Worm (Caenorhabditis elegans) whole organism, mixed stage, embryonic: Measurements from ENCODE around the gene math-23.

Experiments
- M03D4.4 ChIP-seq: sonication (generic microtip); optimal IDR thresholded peaks from 2 replicates; lab custom pipeline; 2017; ENCODE audit warnings: mild to moderate bottlenecking, missing genetic modification characterization, missing compliant biosample characterization
- blmp-1 ChIP-seq: fragments of 150-350 bp; optimal IDR thresholded peaks from 2 replicates; lab custom pipeline; 2014; ENCODE audit warnings: missing biosample characterization, missing genetic modification characterization
- ceh-39 ChIP-seq: fragments of 150-350 bp; optimal IDR thresholded peaks from 2 replicates; lab custom pipeline; 2014; ENCODE audit warnings: missing biosample characterization, missing genetic modification characterization
- ceh-43 ChIP-seq: fragments of 200-800 bp; sonication (Bioruptor generic); optimal IDR thresholded peaks from 2 replicates; lab custom pipeline; 2018; ENCODE audit warnings: mild to moderate bottlenecking, missing genetic modification characterization, moderate library complexity, missing compliant biosample characterization
- ceh-83 ChIP-seq: fragments of 200-800 bp; sonication (Bioruptor generic); optimal IDR thresholded peaks from 2 replicates; lab custom pipeline; 2018; ENCODE audit warnings: mild to moderate bottlenecking, missing genetic modification characterization, missing compliant biosample characterization
- ces-1 ChIP-seq: fragments of 150-350 bp; optimal IDR thresholded peaks from 2 replicates; lab custom pipeline; 2014; ENCODE audit warnings: missing biosample characterization, missing genetic modification reagents, missing genetic modification characterization
- cnd-1 ChIP-seq: fragments of 200-800 bp; sonication (Bioruptor generic); optimal IDR thresholded peaks from 2 replicates; lab custom pipeline; 2018; ENCODE audit warnings: mild to moderate bottlenecking, missing genetic modification characterization, missing compliant biosample characterization
- drap-1 ChIP-seq: fragments of 200-800 bp; sonication (Bioruptor generic); optimal IDR thresholded peaks from 3 replicates; lab custom pipeline; 2018; ENCODE audit warnings: mild to moderate bottlenecking, missing genetic modification characterization, missing compliant biosample characterization
- elt-1 ChIP-seq: sonication (generic microtip); optimal IDR thresholded peaks from 2 replicates; lab custom pipeline; 2017; ENCODE audit warnings: missing genetic modification characterization, mild to moderate bottlenecking, missing compliant biosample characterization, antibody characterized with exemption, moderate library complexity, borderline replicate concordance; ENCODE audit not compliant: insufficient read depth
- flh-1 ChIP-seq: fragments of 200-800 bp; sonication (Bioruptor generic); optimal IDR thresholded peaks from 2 replicates; lab custom pipeline; 2018; ENCODE audit warnings: mild to moderate bottlenecking, missing genetic modification characterization, moderate library complexity, missing compliant biosample characterization
- ham-2 ChIP-seq: fragments of 200-800 bp; sonication (Bioruptor generic); optimal IDR thresholded peaks from 2 replicates; lab custom pipeline; 2018; ENCODE audit warnings: mild to moderate bottlenecking, missing genetic modification characterization, missing compliant biosample characterization
- hlh-1 ChIP-seq: fragments of 150-350 bp; optimal IDR thresholded peaks from 2 replicates; lab custom pipeline; 2014; ENCODE audit warnings: missing biosample characterization, missing genetic modification reagents, missing genetic modification characterization
- lin-13 ChIP-seq: fragments of 150-350 bp; optimal IDR thresholded peaks from 2 replicates; lab custom pipeline; 2014; ENCODE audit warnings: missing biosample characterization, missing genetic modification characterization
- lin-32 ChIP-seq: fragments of 200-800 bp; sonication (Bioruptor generic); optimal IDR thresholded peaks from 2 replicates; lab custom pipeline; 2018; ENCODE audit warnings: mild to moderate bottlenecking, missing genetic modification characterization, missing compliant biosample characterization
- lsy-2 ChIP-seq: fragments of 150-350 bp; optimal IDR thresholded peaks from 2 replicates; lab custom pipeline; 2014; ENCODE audit warnings: missing biosample characterization, missing genetic modification characterization
- mab-5 ChIP-seq: fragments of 150-350 bp; optimal IDR thresholded peaks from 2 replicates; lab custom pipeline; 2014; ENCODE audit warnings: missing biosample characterization, missing genetic modification characterization
- mep-1 ChIP-seq: fragments of 150-350 bp; optimal IDR thresholded peaks from 2 replicates; lab custom pipeline; 2017; ENCODE audit warnings: missing biosample characterization, missing genetic modification reagents, missing genetic modification characterization, inconsistent platforms
- mls-2 ChIP-seq: sonication (generic microtip); optimal IDR thresholded peaks from 2 replicates; lab custom pipeline; 2016; ENCODE audit warnings: mild to moderate bottlenecking, missing genetic modification characterization, moderate library complexity, missing compliant biosample characterization
- nhr-2 ChIP-seq: fragments of 150-350 bp; optimal IDR thresholded peaks from 2 replicates; lab custom pipeline; 2014; ENCODE audit warnings: missing biosample characterization, missing genetic modification characterization
- nhr-237 ChIP-seq: fragments of 150-350 bp; optimal IDR thresholded peaks from 2 replicates; lab custom pipeline; 2014; ENCODE audit warnings: missing biosample characterization, missing genetic modification characterization
- nhr-28 ChIP-seq: fragments of 150-350 bp; optimal IDR thresholded peaks from 2 replicates; lab custom pipeline; 2014; ENCODE audit warnings: missing biosample characterization, missing genetic modification characterization
- nhr-76 ChIP-seq: sonication (generic microtip); optimal IDR thresholded peaks from 2 replicates; lab custom pipeline; 2017; ENCODE audit warnings: missing biosample characterization, missing genetic modification characterization
- pha-4 ChIP-seq: fragments of 150-350 bp; optimal IDR thresholded peaks from 2 replicates; lab custom pipeline; 2018; ENCODE audit warnings: missing biosample characterization, missing genetic modification reagents, missing genetic modification characterization
- snpc-4 ChIP-seq: fragments of 150-350 bp; optimal IDR thresholded peaks from 2 replicates; lab custom pipeline; 2014; ENCODE audit warnings: missing biosample characterization, missing genetic modification characterization
- sptf-1 ChIP-seq: sonication (generic microtip); optimal IDR thresholded peaks from 2 replicates; lab custom pipeline; 2017; ENCODE audit warnings: mild to moderate bottlenecking, missing genetic modification characterization, moderate library complexity, missing compliant biosample characterization
- unc-39 ChIP-seq: fragments of 150-350 bp; optimal IDR thresholded peaks from 2 replicates; lab custom pipeline; 2014; ENCODE audit warnings: missing biosample characterization, missing genetic modification characterization
- zip-8 ChIP-seq: fragments of 150-350 bp; optimal IDR thresholded peaks from 2 replicates; lab custom pipeline; 2014; ENCODE audit warnings: missing biosample characterization, missing genetic modification characterization
- ztf-11 ChIP-seq: fragments of 150-350 bp; optimal IDR thresholded peaks from 2 replicates; lab custom pipeline; 2014; ENCODE audit warnings: missing biosample characterization, missing genetic modification characterization

Gene math-23

ce11 chrII:1870875-1871592 lies 31.0 kb upstream of the math-23 start, which contains the start of gene math-10:
Gene math-10, plus strand, starts transcription at chrII:1871542.
- TF ChIP-seq nhr-2 (no peak), M03D4.4 (tag; lab: Kevin White, UChicago) (no peak), blmp-1 (tag; lab: Kevin White, UChicago) (no peak), ztf-11 (no peak)

- no peak for TF ChIP-seq lsy-2
- TF ChIP-seq mep-1 (tag; lab: Kevin White, UChicago), result no peak
- TF ChIP-seq drap-1 (GFP tag; lab: Kevin White, UChicago), result no peak
- no peak for TF ChIP-seq lin-32 (GFP tag; lab: Kevin White, UChicago)
- TF ChIP-seq ceh-43, result no peak
- TF ChIP-seq mls-2 (tag; lab: Kevin White, UChicago), result no peak
- no peak for TF ChIP-seq ztf-11
- no peak for TF ChIP-seq lin-13 (tag; lab: Kevin White, UChicago)
- TF ChIP-seq nhr-28 (tag; lab: Kevin White, UChicago), result no peak
- no peak for TF ChIP-seq blmp-1 (tag; lab: Kevin White, UChicago)
- no peak for TF ChIP-seq hlh-1 (tag; lab: Kevin White, UChicago)
- no peak for TF ChIP-seq ceh-83
- no peak for TF ChIP-seq ces-1 (GFP tag; lab: Kevin White, UChicago)
- TF ChIP-seq zip-8 (tag; lab: Kevin White, UChicago), result no peak
- no peak for TF ChIP-seq nhr-76
- TF ChIP-seq, all 35 proteins: peak for 0
Measured at ce11 chrII:1875658-1876057, 26.4 kb upstream of the math-23 start, which contains the start of gene math-13. Gene math-13, plus strand, starts transcription at chrII:1875958.

ce11 chrII:1878663-1879062 lies 23.4 kb upstream of the math-23 start, which contains the start of gene math-16:
Gene math-16, minus strand, starts transcription at chrII:1878763.
- TF ChIP-seq ces-1 (GFP tag; lab: Kevin White, UChicago), result no peak
- TF ChIP-seq drap-1 (GFP tag; lab: Kevin White, UChicago), result no peak
- TF ChIP-seq pha-4 (tag; lab: Kevin White, UChicago), result no peak
- no peak for TF ChIP-seq lin-32 (GFP tag; lab: Kevin White, UChicago)
- no peak for TF ChIP-seq ceh-43
- no peak for TF ChIP-seq snpc-4 (tag; lab: Kevin White, UChicago)
- TF ChIP-seq nhr-28 (tag; lab: Kevin White, UChicago), result no peak
- TF ChIP-seq ham-2 (GFP tag; lab: Kevin White, UChicago), result no peak
- no peak for TF ChIP-seq ceh-39 (tag; lab: Kevin White, UChicago)
- TF ChIP-seq elt-1, result no peak
- no peak for TF ChIP-seq unc-39 (tag; lab: Kevin White, UChicago)
- no peak for TF ChIP-seq hlh-1 (tag; lab: Kevin White, UChicago)

ce11 chrII:1882705-1883104 lies 19.4 kb upstream of the math-23 start, which contains the start of gene math-5:
Gene math-5, minus strand, starts transcription at chrII:1882805.
- TF ChIP-seq mab-5 (tag; lab: Kevin White, UChicago) (no peak), mep-1 (tag; lab: Kevin White, UChicago) (no peak), cnd-1 (tag; lab: Kevin White, UChicago) (no peak), unc-39 (tag; lab: Kevin White, UChicago) (no peak), ceh-43 (no peak), lin-32 (GFP tag; lab: Kevin White, UChicago) (no peak), mls-2 (tag; lab: Kevin White, UChicago) (no peak), snpc-4 (tag; lab: Kevin White, UChicago) (no peak), flh-1 (GFP tag; lab: Kevin White, UChicago) (no peak), ceh-83 (no peak), lin-13 (tag; lab: Kevin White, UChicago) (no peak)

- TF ChIP-seq ham-2 (GFP tag; lab: Kevin White, UChicago), result no peak
- no peak for TF ChIP-seq pha-4 (tag; lab: Kevin White, UChicago)
- TF ChIP-seq nhr-237 (tag; lab: Kevin White, UChicago), result no peak
- no peak for TF ChIP-seq mab-5 (tag; lab: Kevin White, UChicago)
- no peak for TF ChIP-seq sptf-1 (tag; lab: Kevin White, UChicago)
- no peak for TF ChIP-seq nhr-76
- no peak for TF ChIP-seq blmp-1 (tag; lab: Kevin White, UChicago)
- TF ChIP-seq flh-1 (GFP tag; lab: Kevin White, UChicago), result no peak
- no peak for TF ChIP-seq lin-32 (GFP tag; lab: Kevin White, UChicago)
Measured at ce11 chrII:1884635-1885034, 17.4 kb upstream of the math-23 start, which contains the start of gene math-6. Gene math-6, minus strand, starts transcription at chrII:1884735.
